Fruit fly (Drosophila melanogaster) whole organism, pupa: Measurements from ENCODE around the gene CG14518.

Experiments
- CG10348 ChIP-seq: fragments of 200-800 bp; sonication (Bioruptor generic); IDR thresholded peaks from 2 replicates; pipeline ENCODE4 v1.3.6; 2022; ENCODE audit warnings: missing biosample characterization, missing genetic modification characterization
- CG12605 ChIP-seq: fragments of 200-800 bp; sonication (Bioruptor generic); IDR thresholded peaks from 2 replicates; pipeline ENCODE4 v1.3.6; 2022; ENCODE audit warnings: missing biosample characterization, missing genetic modification characterization
- CG13204 ChIP-seq: fragments of 200-800 bp; sonication (Bioruptor generic); optimal IDR thresholded peaks from 2 replicates; lab custom pipeline; 2018; ENCODE audit warnings: missing biosample characterization, mild to moderate bottlenecking, missing genetic modification characterization, moderate library complexity
- CG14655 ChIP-seq: fragments of 200-800 bp; sonication (Bioruptor generic); optimal IDR thresholded peaks from 3 replicates; lab custom pipeline; 2017; ENCODE audit warnings: mild to moderate bottlenecking, missing biosample characterization, missing genetic modification reagents, missing genetic modification characterization
- CG15710 ChIP-seq: fragments of 200-800 bp; sonication (Bioruptor generic); optimal IDR thresholded peaks from 2 replicates; lab custom pipeline; 2018; ENCODE audit warnings: missing biosample characterization, mild to moderate bottlenecking, missing genetic modification characterization, moderate library complexity
- CG17806 ChIP-seq: fragments of 200-800 bp; sonication (Bioruptor generic); optimal IDR thresholded peaks from 2 replicates; lab custom pipeline; 2018; ENCODE audit warnings: missing biosample characterization, mild to moderate bottlenecking, missing genetic modification characterization, moderate library complexity
- CG32121 ChIP-seq: fragments of 200-800 bp; sonication (Bioruptor generic); IDR thresholded peaks from 2 replicates; pipeline ENCODE4 v1.3.6; 2022; ENCODE audit warnings: missing biosample characterization, missing genetic modification characterization
- CG34367 ChIP-seq: fragments of 200-800 bp; sonication (Bioruptor generic); optimal IDR thresholded peaks from 2 replicates; lab custom pipeline; 2018; ENCODE audit warnings: missing biosample characterization, mild to moderate bottlenecking, missing genetic modification characterization
- CG4496 ChIP-seq: fragments of 200-800 bp; sonication (Bioruptor generic); IDR thresholded peaks from 3 replicates; pipeline ENCODE4 v1.3.6; 2022; ENCODE audit warnings: missing biosample characterization, missing genetic modification characterization
- CG8159 ChIP-seq: fragments of 200-800 bp; sonication (Bioruptor generic); optimal IDR thresholded peaks from 3 replicates; lab custom pipeline; 2018; ENCODE audit warnings: missing biosample characterization, mild to moderate bottlenecking, missing genetic modification characterization, moderate library complexity
- CG8301 ChIP-seq: fragments of 200-800 bp; sonication (Bioruptor generic); optimal IDR thresholded peaks from 2 replicates; lab custom pipeline; 2018; ENCODE audit warnings: missing biosample characterization, mild to moderate bottlenecking, missing genetic modification characterization
- CG9948 ChIP-seq: fragments of 200-800 bp; sonication (Bioruptor generic); optimal IDR thresholded peaks from 2 replicates; lab custom pipeline; 2018; ENCODE audit warnings: missing biosample characterization, mild to moderate bottlenecking, missing genetic modification characterization, moderate library complexity
- D1 ChIP-seq: fragments of 200-800 bp; sonication (Bioruptor generic); optimal IDR thresholded peaks from 2 replicates; lab custom pipeline; 2018; ENCODE audit warnings: missing biosample characterization, mild to moderate bottlenecking, missing genetic modification characterization, moderate library complexity
- EcR ChIP-seq: fragments of 200-800 bp; sonication (Bioruptor generic); optimal IDR thresholded peaks from 3 replicates; lab custom pipeline; 2019; ENCODE audit warnings: missing biosample characterization, missing genetic modification characterization, mild to moderate bottlenecking, moderate library complexity, missing genetic modification reagents
- Ets98B ChIP-seq: fragments of 200-800 bp; sonication (Bioruptor generic); IDR thresholded peaks from 2 replicates; pipeline ENCODE4 v1.3.6; 2022; ENCODE audit warnings: missing biosample characterization, missing genetic modification characterization
- Pif1A ChIP-seq: fragments of 200-800 bp; sonication (Bioruptor generic); optimal IDR thresholded peaks from 3 replicates; lab custom pipeline; 2016; ENCODE audit warnings: missing biosample characterization, missing genetic modification characterization
- Pif1B ChIP-seq: fragments of 200-800 bp; sonication (Bioruptor generic); optimal IDR thresholded peaks from 3 replicates; lab custom pipeline; 2016; ENCODE audit warnings: missing biosample characterization, missing genetic modification characterization
- Snoo ChIP-seq: fragments of 200-800 bp; sonication (Bioruptor generic); optimal IDR thresholded peaks from 3 replicates; lab custom pipeline; 2017; ENCODE audit warnings: missing biosample characterization, mild to moderate bottlenecking, missing genetic modification characterization, inconsistent platforms
- fd96Ca ChIP-seq: fragments of 200-800 bp; sonication (Bioruptor generic); IDR thresholded peaks from 3 replicates; pipeline ENCODE4 v1.3.6; 2022; ENCODE audit warnings: missing biosample characterization, missing genetic modification characterization
- gl ChIP-seq: fragments of 200-800 bp; sonication (Bioruptor generic); optimal IDR thresholded peaks from 2 replicates; lab custom pipeline; 2018; ENCODE audit warnings: missing biosample characterization, mild to moderate bottlenecking, missing genetic modification characterization
- rn ChIP-seq: fragments of 200-800 bp; sonication (Bioruptor generic); IDR thresholded peaks from 2 replicates; pipeline ENCODE4 v1.3.6; 2022; ENCODE audit warnings: missing biosample characterization, missing genetic modification characterization

The CG14518 gene

DNA sequence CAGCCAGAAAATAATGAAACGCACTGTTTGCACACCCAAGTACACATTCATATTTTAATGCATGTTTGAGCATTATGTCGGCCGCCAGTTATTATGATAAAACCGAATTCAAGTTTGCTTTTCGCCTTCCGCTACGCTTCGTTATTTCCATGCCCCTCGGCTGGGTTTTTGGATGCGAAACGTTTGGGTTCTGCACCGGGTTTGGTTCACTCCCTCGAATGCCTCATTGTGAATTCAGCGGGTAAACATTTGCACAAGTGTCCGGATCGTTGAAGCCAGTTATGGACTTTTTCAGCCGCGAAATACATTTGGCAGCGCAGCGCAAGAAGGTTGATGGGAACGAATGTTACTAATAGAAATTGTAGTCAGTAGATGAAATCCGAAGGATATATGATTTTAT is 46.4 kb downstream of the CG14518 start:
- TF ChIP-seq CG13204 (GFP tag; lab: Kevin White, UChicago) (no peak), CG34367 (tag; lab: Kevin White, UChicago) (no peak), gl (tag; lab: Kevin White, UChicago) (no peak), rn (no peak), CG4496 (GFP tag; lab: Robert Waterston, UW) (no peak), Ets98B (GFP tag; lab: Robert Waterston, UW) (no peak), CG9948 (tag; lab: Kevin White, UChicago) (no peak), CG15710 (tag; lab: Kevin White, UChicago) (no peak)

DNA sequence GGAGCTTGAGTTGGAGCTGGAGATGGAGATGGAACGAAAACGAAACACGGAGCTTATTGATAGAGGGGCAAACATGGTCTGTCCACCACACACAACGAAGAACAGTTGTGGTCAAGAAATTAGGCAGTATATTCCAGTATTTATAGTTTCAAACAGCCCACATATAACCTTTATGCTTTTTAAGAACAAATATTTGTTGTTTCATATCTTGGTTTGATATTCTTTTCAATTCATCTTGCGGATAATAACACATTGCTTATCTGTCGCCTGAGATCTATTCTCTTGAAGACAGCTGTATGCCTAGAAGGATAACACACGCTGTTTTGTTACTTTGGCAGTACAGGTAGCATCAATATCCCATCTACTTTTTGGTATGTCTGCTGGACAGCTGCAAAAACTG is 48.1 kb downstream of the CG14518 start:
- no peak for TF ChIP-seq CG32121 (GFP tag; lab: Robert Waterston, UW)
- TF ChIP-seq CG8159 (tag; lab: Kevin White, UChicago) = peak; percentile 44
- TF ChIP-seq rn = no peak
- TF ChIP-seq CG10348 (GFP tag; lab: Robert Waterston, UW) = no peak
- peak; percentile 13 for TF ChIP-seq gl (tag; lab: Kevin White, UChicago)
- no peak; the same call in 1 of the 2 replicates for TF ChIP-seq CG12605 (GFP tag; lab: Robert Waterston, UW)
- TF ChIP-seq Pif1B (GFP tag; lab: Kevin White, UChicago) = no peak
- peak; percentile 25; the same call in 1 of the 2 replicates for TF ChIP-seq Ets98B (GFP tag; lab: Robert Waterston, UW)
- TF ChIP-seq CG34367 (tag; lab: Kevin White, UChicago) = peak; percentile 51
- TF ChIP-seq CG4496 (GFP tag; lab: Robert Waterston, UW) = peak; percentile 12; the same call in 1 of the 3 replicates
- TF ChIP-seq CG8301 (tag; lab: Kevin White, UChicago) = peak; percentile 70
- TF ChIP-seq CG9948 (tag; lab: Kevin White, UChicago) = peak; percentile 70
- TF ChIP-seq Snoo (tag; lab: Kevin White, UChicago) = no peak
- peak; percentile 55 for TF ChIP-seq CG17806
- TF ChIP-seq CG13204 (GFP tag; lab: Kevin White, UChicago) = no peak
- TF ChIP-seq Pif1A = no peak
- TF ChIP-seq CG15710 (tag; lab: Kevin White, UChicago) = peak; percentile 10
- no peak for TF ChIP-seq D1
- 0 out of 3 replicates have a peak, but pooled peaks have one; percentile 30 for TF ChIP-seq fd96Ca (GFP tag; lab: Robert Waterston, UW)
- TF ChIP-seq EcR (GFP tag; lab: Kevin White, UChicago) = no peak
- peak; percentile 72 for TF ChIP-seq CG14655 (GFP tag; lab: Kevin White, UChicago)

DNA sequence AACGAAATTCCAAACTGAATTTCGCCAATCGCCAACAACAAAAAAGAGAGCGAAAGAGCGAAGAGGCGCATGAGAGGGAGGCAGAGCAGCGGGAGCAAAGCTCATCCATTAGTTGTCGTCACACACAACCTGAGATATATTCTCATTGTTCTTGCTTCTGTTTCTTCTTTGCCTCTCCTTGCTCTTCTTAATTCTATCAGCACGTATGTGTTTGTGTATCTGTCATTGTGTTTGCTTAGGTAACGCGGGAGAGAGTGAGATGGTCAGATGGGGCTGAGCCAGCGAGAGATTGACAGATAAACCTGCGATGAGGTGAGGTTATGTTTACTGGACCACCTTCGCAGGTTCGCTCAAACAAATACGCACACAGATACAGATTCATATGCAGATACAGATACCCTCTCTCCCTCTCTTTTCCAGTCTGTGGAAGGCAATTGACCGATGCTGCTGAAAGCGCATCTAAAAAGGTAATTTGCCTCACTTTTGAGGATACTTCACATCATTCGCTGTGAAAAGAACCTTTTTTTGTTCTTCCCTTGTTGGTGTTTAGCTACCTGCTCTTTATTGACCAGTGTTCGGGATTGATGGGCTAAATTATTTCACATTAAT is 49.3 kb downstream of the CG14518 start:
- TF ChIP-seq CG12605 (GFP tag; lab: Robert Waterston, UW) = no peak
- TF ChIP-seq CG10348 (GFP tag; lab: Robert Waterston, UW) = no peak
- TF ChIP-seq Snoo (tag; lab: Kevin White, UChicago) = peak; percentile 41
- TF ChIP-seq gl (tag; lab: Kevin White, UChicago) = peak; percentile 48
- no peak for TF ChIP-seq CG9948 (tag; lab: Kevin White, UChicago)
- peak; percentile 43 for TF ChIP-seq Pif1B (GFP tag; lab: Kevin White, UChicago)
- no peak for TF ChIP-seq Pif1A
- TF ChIP-seq rn = no peak
- peak; percentile 90 for TF ChIP-seq EcR (GFP tag; lab: Kevin White, UChicago)
- peak; percentile 19 for TF ChIP-seq CG14655 (GFP tag; lab: Kevin White, UChicago)
- TF ChIP-seq fd96Ca (GFP tag; lab: Robert Waterston, UW) = no peak
- no peak for TF ChIP-seq D1
- peak; percentile 48; the same call in 1 of the 2 replicates for TF ChIP-seq Ets98B (GFP tag; lab: Robert Waterston, UW)
- TF ChIP-seq CG17806 = no peak
- TF ChIP-seq CG8159 (tag; lab: Kevin White, UChicago) = peak; percentile 7
- no peak for TF ChIP-seq CG4496 (GFP tag; lab: Robert Waterston, UW)
- TF ChIP-seq CG34367 (tag; lab: Kevin White, UChicago) = peak; percentile 5
- peak; percentile 6 for TF ChIP-seq CG8301 (tag; lab: Kevin White, UChicago)
- TF ChIP-seq CG32121 (GFP tag; lab: Robert Waterston, UW) = peak; percentile 45; the same call in 1 of the 2 replicates
- TF ChIP-seq CG13204 (GFP tag; lab: Kevin White, UChicago) = peak; percentile 46
- peak; percentile 22 for TF ChIP-seq CG15710 (tag; lab: Kevin White, UChicago)
